Fruit fly (Drosophila melanogaster) whole organism, embryonic: ENCODE data around the gene VhaM9.7-c.

Experiments used
- Awh ChIP-seq: fragments of 200-800 bp; sonication (Bioruptor generic); IDR thresholded peaks from 2 replicates; pipeline ENCODE4, ENCODE4 v1.3.6; 2022; ENCODE audit warnings: missing biosample characterization, missing genetic modification characterization
- B-H2 ChIP-seq: fragments of 200-800 bp; sonication (Bioruptor generic); optimal IDR thresholded peaks from 2 replicates; lab custom pipeline; 2018; ENCODE audit warnings: missing biosample characterization, mild to moderate bottlenecking, missing genetic modification characterization
- Bteb2 ChIP-seq: fragments of 200-800 bp; sonication (Bioruptor generic); optimal IDR thresholded peaks from 2 replicates; lab custom pipeline; 2016; ENCODE audit warnings: missing biosample characterization, missing genetic modification characterization
- C15 ChIP-seq: fragments of 200-800 bp; sonication (Bioruptor generic); IDR thresholded peaks from 3 replicates; pipeline ENCODE4 v1.3.6; 2022; ENCODE audit warnings: missing biosample characterization, missing genetic modification characterization
- CG10147 ChIP-seq: fragments of 200-800 bp; sonication (Bioruptor generic); optimal IDR thresholded peaks from 2 replicates; lab custom pipeline; 2019; ENCODE audit warnings: missing biosample characterization, mild to moderate bottlenecking, missing genetic modification characterization, moderate library complexity
- CG11247 ChIP-seq: fragments of 200-800 bp; sonication (Bioruptor generic); IDR thresholded peaks from 2 replicates; pipeline ENCODE4 v1.3.6; 2022; ENCODE audit warnings: missing biosample characterization, missing genetic modification characterization
- CG11398 ChIP-seq: fragments of 200-800 bp; sonication (Bioruptor generic); optimal IDR thresholded peaks from 2 replicates; lab custom pipeline; 2016; ENCODE audit warnings: missing biosample characterization, missing genetic modification characterization
- CG12769 ChIP-seq: fragments of 200-800 bp; sonication (Bioruptor generic); optimal IDR thresholded peaks from 2 replicates; lab custom pipeline; 2019; ENCODE audit warnings: missing biosample characterization, mild to moderate bottlenecking, missing genetic modification characterization, moderate library complexity
- CG13424 ChIP-seq: fragments of 200-800 bp; sonication (Bioruptor generic); optimal IDR thresholded peaks from 2 replicates; lab custom pipeline; 2019; ENCODE audit warnings: missing biosample characterization, mild to moderate bottlenecking, missing genetic modification characterization, moderate library complexity
- CG13775 ChIP-seq: fragments of 200-800 bp; sonication (Bioruptor generic); optimal IDR thresholded peaks from 3 replicates; lab custom pipeline; 2017; ENCODE audit warnings: missing biosample characterization, mild to moderate bottlenecking, missing genetic modification characterization
- CG14710 ChIP-seq: fragments of 200-800 bp; sonication (Bioruptor generic); optimal IDR thresholded peaks from 3 replicates; lab custom pipeline; 2019; ENCODE audit warnings: missing biosample characterization, mild to moderate bottlenecking, missing genetic modification characterization, moderate library complexity
- CG1792 ChIP-seq: fragments of 200-800 bp; sonication (Bioruptor generic); optimal IDR thresholded peaks from 2 replicates; lab custom pipeline; 2016; ENCODE audit warnings: missing biosample characterization, missing genetic modification characterization
- CG18262 ChIP-seq: fragments of 200-800 bp; optimal IDR thresholded peaks from 3 replicates; lab custom pipeline; 2019; ENCODE audit warnings: missing biosample characterization, mild to moderate bottlenecking, missing genetic modification characterization, moderate library complexity
- CG18764 ChIP-seq: fragments of 200-800 bp; sonication (Bioruptor generic); optimal IDR thresholded peaks from 3 replicates; lab custom pipeline; 2016; ENCODE audit warnings: missing biosample characterization, missing genetic modification characterization
- CG2116 ChIP-seq: fragments of 200-800 bp; sonication (Bioruptor generic); optimal IDR thresholded peaks from 3 replicates; lab custom pipeline; 2018; ENCODE audit warnings: missing biosample characterization, mild to moderate bottlenecking, missing genetic modification characterization
- CG32532 ChIP-seq: fragments of 200-800 bp; sonication (Bioruptor generic); IDR thresholded peaks from 2 replicates; pipeline ENCODE4 v1.3.6; 2022; ENCODE audit warnings: missing biosample characterization, missing genetic modification characterization
- CG4282 ChIP-seq: fragments of 200-800 bp; sonication (Bioruptor generic); optimal IDR thresholded peaks from 2 replicates; lab custom pipeline; 2016; ENCODE audit warnings: missing biosample characterization, missing genetic modification characterization
- CG4360 ChIP-seq: fragments of 200-800 bp; sonication (Bioruptor generic); IDR thresholded peaks from 2 replicates; pipeline ENCODE4 v1.3.6; 2022; ENCODE audit warnings: missing biosample characterization, missing genetic modification characterization
- CG5180 ChIP-seq: fragments of 200-800 bp; sonication (Bioruptor generic); optimal IDR thresholded peaks from 3 replicates; lab custom pipeline; 2017; ENCODE audit warnings: missing biosample characterization, missing genetic modification characterization, mild to moderate bottlenecking, moderate library complexity, missing genetic modification reagents
- CG6683 ChIP-seq: fragments of 200-800 bp; sonication (Bioruptor generic); optimal IDR thresholded peaks from 2 replicates; lab custom pipeline; 2017; ENCODE audit warnings: missing biosample characterization, mild to moderate bottlenecking, missing genetic modification characterization, missing genetic modification reagents
- CG6765 ChIP-seq: fragments of 200-800 bp; sonication (Bioruptor generic); optimal IDR thresholded peaks from 3 replicates; lab custom pipeline; 2017; ENCODE audit warnings: missing biosample characterization, mild to moderate bottlenecking, missing genetic modification characterization
- CG7271 ChIP-seq: fragments of 200-800 bp; sonication (Bioruptor generic); optimal IDR thresholded peaks from 2 replicates; lab custom pipeline; 2018; ENCODE audit warnings: missing biosample characterization, mild to moderate bottlenecking, missing genetic modification characterization, moderate library complexity
- CG7987 ChIP-seq: fragments of 200-800 bp; sonication (Bioruptor generic); optimal IDR thresholded peaks from 2 replicates; lab custom pipeline; 2018; ENCODE audit warnings: missing biosample characterization, mild to moderate bottlenecking, missing genetic modification characterization, moderate library complexity
- CG8388 ChIP-seq: fragments of 200-800 bp; sonication (Bioruptor generic); optimal IDR thresholded peaks from 2 replicates; lab custom pipeline; 2019; ENCODE audit warnings: missing biosample characterization, mild to moderate bottlenecking, missing genetic modification characterization, moderate library complexity
- CG9437 ChIP-seq: fragments of 200-800 bp; sonication (Bioruptor generic); optimal IDR thresholded peaks from 2 replicates; lab custom pipeline; 2018; ENCODE audit warnings: missing biosample characterization, mild to moderate bottlenecking, missing genetic modification characterization
- Dip2 ChIP-seq: fragments of 200-800 bp; sonication (Bioruptor generic); IDR thresholded peaks from 2 replicates; pipeline ENCODE4 v1.3.6; 2022; ENCODE audit warnings: missing biosample characterization, missing genetic modification characterization
- E2f2 ChIP-seq: fragments of 200-800 bp; sonication (Bioruptor generic); IDR thresholded peaks from 2 replicates; pipeline ENCODE4 v1.3.6; 2022; ENCODE audit warnings: missing biosample characterization, missing genetic modification characterization
- HHEX ChIP-seq: fragments of 200-800 bp; sonication (Bioruptor generic); optimal IDR thresholded peaks from 3 replicates; lab custom pipeline; 2017; ENCODE audit warnings: missing biosample characterization, mild to moderate bottlenecking, missing genetic modification characterization, missing genetic modification reagents
- Hr51 ChIP-seq, 2 experiments: fragments of 200-800 bp; sonication (Bioruptor generic); optimal IDR thresholded peaks; 2 replicates in 1 of 2; 3 replicates in 1 of 2; lab custom pipeline; 2016 to 2018; ENCODE audit warnings: missing biosample characterization in 2 of 2, missing genetic modification characterization in 2 of 2, mild to moderate bottlenecking in 1 of 2, moderate library complexity in 1 of 2
- Meics ChIP-seq: fragments of 200-800 bp; sonication (Bioruptor generic); optimal IDR thresholded peaks from 2 replicates; lab custom pipeline; 2017; ENCODE audit warnings: missing biosample characterization, mild to moderate bottlenecking, missing genetic modification characterization
- NK7.1 ChIP-seq: fragments of 200-800 bp; sonication (Bioruptor generic); optimal IDR thresholded peaks from 3 replicates; lab custom pipeline; 2016; ENCODE audit warnings: missing biosample characterization, missing genetic modification characterization
- Oli ChIP-seq: fragments of 200-800 bp; sonication (Bioruptor generic); optimal IDR thresholded peaks from 2 replicates; lab custom pipeline; 2018; ENCODE audit warnings: missing biosample characterization, mild to moderate bottlenecking, missing genetic modification characterization, moderate library complexity
- Optix ChIP-seq: fragments of 200-800 bp; sonication (Bioruptor generic); IDR thresholded peaks from 3 replicates; pipeline ENCODE4 v1.3.6; 2022; ENCODE audit warnings: missing biosample characterization, missing genetic modification characterization
- Rx ChIP-seq: fragments of 200-800 bp; sonication (Bioruptor generic); IDR thresholded peaks from 2 replicates; pipeline ENCODE4 v1.3.6; 2022; ENCODE audit warnings: missing biosample characterization, missing genetic modification characterization
- Scr ChIP-seq: fragments of 200-800 bp; sonication (Bioruptor generic); IDR thresholded peaks from 2 replicates; pipeline ENCODE4 v1.3.6; 2022; ENCODE audit warnings: missing biosample characterization, missing genetic modification characterization; ENCODE audit not compliant: partially characterized antibody
- Sox100B ChIP-seq: fragments of 200-800 bp; sonication (Bioruptor generic); optimal IDR thresholded peaks from 3 replicates; lab custom pipeline; 2018; ENCODE audit warnings: missing biosample characterization, mild to moderate bottlenecking, missing genetic modification characterization
- abd-A ChIP-seq: fragments of 200-800 bp; sonication (Bioruptor generic); optimal IDR thresholded peaks from 3 replicates; lab custom pipeline; 2019; ENCODE audit warnings: missing biosample characterization, mild to moderate bottlenecking, missing genetic modification characterization, moderate library complexity
- cg ChIP-seq: fragments of 200-800 bp; sonication (Bioruptor generic); optimal IDR thresholded peaks from 3 replicates; lab custom pipeline; 2019; ENCODE audit warnings: missing biosample characterization, mild to moderate bottlenecking, missing genetic modification characterization, moderate library complexity
- fd96Cb ChIP-seq: fragments of 200-800 bp; sonication (Bioruptor generic); optimal IDR thresholded peaks from 2 replicates; lab custom pipeline; 2018; ENCODE audit warnings: missing biosample characterization, mild to moderate bottlenecking, missing genetic modification characterization, moderate library complexity
- hbn ChIP-seq: fragments of 200-800 bp; sonication (Bioruptor generic); IDR thresholded peaks from 2 replicates; pipeline ENCODE4 v1.3.6; 2022; ENCODE audit warnings: missing biosample characterization, missing genetic modification characterization; ENCODE audit not compliant: partially characterized antibody
- inv ChIP-seq: fragments of 200-800 bp; sonication (Bioruptor generic); IDR thresholded peaks from 2 replicates; pipeline ENCODE4 v1.3.6; 2022; ENCODE audit warnings: missing biosample characterization, missing genetic modification characterization; ENCODE audit not compliant: partially characterized antibody
- jigr1 ChIP-seq: fragments of 200-800 bp; sonication (Bioruptor generic); IDR thresholded peaks from 3 replicates; pipeline ENCODE4 v1.3.6; 2022; ENCODE audit warnings: missing biosample characterization, missing genetic modification characterization
- kah ChIP-seq: fragments of 200-800 bp; sonication (Bioruptor generic); optimal IDR thresholded peaks from 2 replicates; lab custom pipeline; 2018; ENCODE audit warnings: missing biosample characterization, mild to moderate bottlenecking, missing genetic modification characterization
- ken ChIP-seq: fragments of 200-800 bp; sonication (Bioruptor generic); IDR thresholded peaks from 3 replicates; pipeline ENCODE4 v1.3.6; 2022; ENCODE audit warnings: missing biosample characterization, missing genetic modification characterization
- nom ChIP-seq: fragments of 200-800 bp; sonication (Bioruptor generic); optimal IDR thresholded peaks from 2 replicates; lab custom pipeline; 2017; ENCODE audit warnings: missing biosample characterization, missing genetic modification characterization, mild to moderate bottlenecking, moderate library complexity, missing genetic modification reagents
- pan ChIP-seq, 4 experiments: fragments of >200 bp in 3 of 4; fragments of 200-800 bp in 1 of 4; sonication (Bioruptor generic) in 1 of 4; optimal IDR thresholded peaks in 3 of 4; IDR thresholded peaks in 1 of 4; 2 replicates each; pipeline versions ENCODE4 v1.3.6 to Lab custom; 2017 to 2022; ENCODE audit warnings: missing biosample characterization in 2 of 4, missing genetic modification characterization in 2 of 4, mixed read lengths in 1 of 4
- salm ChIP-seq: fragments of 200-800 bp; sonication (Bioruptor generic); optimal IDR thresholded peaks from 2 replicates; lab custom pipeline; 2018; ENCODE audit warnings: missing biosample characterization, mild to moderate bottlenecking, missing genetic modification characterization
- sna ChIP-seq: fragments of 200-800 bp; sonication (Bioruptor generic); IDR thresholded peaks from 2 replicates; pipeline ENCODE4 v1.3.6; 2022; ENCODE audit warnings: missing biosample characterization, missing genetic modification characterization; ENCODE audit not compliant: partially characterized antibody
- ssp ChIP-seq: fragments of 200-800 bp; sonication (Bioruptor generic); IDR thresholded peaks from 2 replicates; pipeline ENCODE4 v1.3.6; 2022; ENCODE audit warnings: missing biosample characterization, missing genetic modification characterization
- unc-4 ChIP-seq: fragments of 200-800 bp; sonication (Bioruptor generic); IDR thresholded peaks from 2 replicates; pipeline ENCODE4 v1.3.6; 2022; ENCODE audit warnings: missing biosample characterization, missing genetic modification characterization; ENCODE audit not compliant: partially characterized antibody

VhaM9.7-c gene

DNA sequence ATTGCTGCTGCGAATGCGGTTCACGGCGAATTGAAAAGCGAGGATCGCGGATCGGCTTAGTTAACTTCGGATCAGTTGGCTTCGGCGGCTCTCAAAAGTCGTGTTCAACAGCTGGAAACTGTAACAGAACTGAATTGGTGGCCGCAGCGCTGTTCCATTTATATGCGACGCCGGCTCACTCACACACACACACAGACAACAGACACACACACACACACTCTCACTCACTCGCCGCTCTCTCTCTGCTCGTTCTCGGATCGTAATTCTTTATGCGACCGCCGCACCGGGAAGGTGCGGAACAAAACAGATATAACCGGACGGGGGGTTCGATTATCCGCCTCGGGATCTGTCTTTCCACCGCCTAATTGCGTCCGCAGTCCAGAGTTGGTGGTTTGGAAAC, 40.5 kb upstream of the VhaM9.7-c start, which contains the start of gene CG46460 (continued):
- TF ChIP-seq CG11247 (GFP tag; lab: Robert Waterston, UW) (no peak), E2f2 (GFP tag; lab: Robert Waterston, UW) (no peak), CG7987 (GFP tag; lab: Kevin White, UChicago) (no peak), nom (GFP tag; lab: Kevin White, UChicago) (peak; percentile 45), Hr51 (GFP tag; optimal IDR thresholded peaks at IDR 0.05; lab: Kevin White, UChicago) (no peak), CG1792 (no peak), jigr1 (no peak), CG6765 (GFP tag; lab: Kevin White, UChicago) (no peak), CG8388 (GFP tag; lab: Kevin White, UChicago) (no peak), HHEX (GFP tag; lab: Kevin White, UChicago) (no peak), CG13775 (GFP tag; lab: Kevin White, UChicago) (no peak), Dip2 (GFP tag; lab: Robert Waterston, UW) (no peak), CG11398 (GFP tag; lab: Kevin White, UChicago) (no peak), CG7271 (no peak), CG32532 (GFP tag; lab: Robert Waterston, UW) (no peak), Bteb2 (GFP tag; lab: Kevin White, UChicago) (no peak), Oli (tag; lab: Kevin White, UChicago) (no peak), CG4360 (GFP tag; lab: Robert Waterston, UW) (peak; percentile 39; the same call in 1 of the 2 replicates), CG10147 (no peak), salm (tag; lab: Kevin White, UChicago) (no peak), CG4282 (no peak), CG13424 (tag; lab: Kevin White, UChicago) (no peak), CG12769 (tag; lab: Kevin White, UChicago) (peak; percentile 19), pan (optimal IDR thresholded peaks at IDR 0.05; lab: Kevin White, UChicago) (no peak), pan (GFP tag; optimal IDR thresholded peaks at IDR 0.05 in 1 of 2, IDR thresholded peaks at IDR 0.05 in 1 of 2) (no peak), NK7.1 (no peak), CG9437 (no peak), ken (GFP tag; lab: Robert Waterston, UW) (no peak), Optix (GFP tag; lab: Robert Waterston, UW) (no peak), CG6683 (GFP tag; lab: Kevin White, UChicago) (no peak), ssp (GFP tag; lab: Robert Waterston, UW) (no peak), unc-4 (GFP tag; lab: Robert Waterston, UW) (no peak), Meics (no peak), C15 (GFP tag; lab: Robert Waterston, UW) (no peak), B-H2 (GFP tag; lab: Kevin White, UChicago) (no peak), fd96Cb (tag; lab: Kevin White, UChicago) (no peak), inv (GFP tag; lab: Robert Waterston, UW) (no peak), kah (GFP tag; lab: Kevin White, UChicago) (no peak), CG2116 (GFP tag; lab: Kevin White, UChicago) (no peak), sna (GFP tag; lab: Robert Waterston, UW) (no peak), hbn (GFP tag; lab: Robert Waterston, UW) (no peak), CG18262 (tag; lab: Kevin White, UChicago) (no peak), CG14710 (tag; lab: Kevin White, UChicago) (no peak), Sox100B (GFP tag; lab: Kevin White, UChicago) (no peak), CG18764 (GFP tag; lab: Kevin White, UChicago) (no peak), Scr (GFP tag; lab: Robert Waterston, UW) (0 out of 2 replicates have a peak, but pooled peaks have one; percentile 22), cg (GFP tag; lab: Kevin White, UChicago) (peak; percentile 94), abd-A (tag; lab: Kevin White, UChicago) (no peak), Rx (no peak), Awh (GFP tag; lab: Robert Waterston, UW) (no peak), CG5180 (GFP tag; lab: Kevin White, UChicago) (no peak)
